Fruit fly (Drosophila melanogaster) whole organism, embryonic: ENCODE results near the gene HIP-R.

Experiments
- Blimp-1 ChIP-seq: fragments of 200-800 bp; sonication (Bioruptor generic); optimal IDR thresholded peaks from 3 replicates; lab custom pipeline; 2018; ENCODE audit warnings: missing biosample characterization, missing genetic modification characterization, mild to moderate bottlenecking, moderate library complexity, missing genetic modification reagents
- BtbVII ChIP-seq: fragments of 200-800 bp; sonication (Bioruptor generic); optimal IDR thresholded peaks from 3 replicates; lab custom pipeline; 2017; ENCODE audit warnings: missing biosample characterization, mild to moderate bottlenecking, missing genetic modification characterization
- CG10543 ChIP-seq: fragments of 200-800 bp; sonication (Bioruptor generic); optimal IDR thresholded peaks from 3 replicates; lab custom pipeline; 2017; ENCODE audit warnings: missing biosample characterization, mild to moderate bottlenecking, missing genetic modification characterization, moderate library complexity
- CG11504 ChIP-seq: fragments of 200-800 bp; sonication (Bioruptor generic); optimal IDR thresholded peaks from 3 replicates; lab custom pipeline; 2019; ENCODE audit warnings: missing biosample characterization, mild to moderate bottlenecking, missing genetic modification characterization, moderate library complexity
- CG13624 ChIP-seq: fragments of 200-800 bp; sonication (Bioruptor generic); optimal IDR thresholded peaks from 2 replicates; lab custom pipeline; 2016; ENCODE audit warnings: missing biosample characterization, missing genetic modification characterization
- CG15479 ChIP-seq: fragments of 200-800 bp; sonication (Bioruptor generic); optimal IDR thresholded peaks from 3 replicates; lab custom pipeline; 2019; ENCODE audit warnings: missing biosample characterization, mild to moderate bottlenecking, missing genetic modification characterization, moderate library complexity
- CG17385 ChIP-seq: fragments of 200-800 bp; sonication (Bioruptor generic); optimal IDR thresholded peaks from 3 replicates; lab custom pipeline; 2018; ENCODE audit warnings: missing biosample characterization, mild to moderate bottlenecking, missing genetic modification characterization
- CG17568 ChIP-seq: fragments of 200-800 bp; sonication (Bioruptor generic); optimal IDR thresholded peaks from 2 replicates; lab custom pipeline; 2018; ENCODE audit warnings: missing biosample characterization, mild to moderate bottlenecking, missing genetic modification characterization, moderate library complexity
- CG31224 ChIP-seq: fragments of 200-800 bp; sonication (Bioruptor generic); IDR thresholded peaks from 2 replicates; pipeline ENCODE4 v1.3.6; 2022; ENCODE audit warnings: missing biosample characterization, missing genetic modification characterization
- CG31365 ChIP-seq: fragments of 200-800 bp; sonication (Bioruptor generic); optimal IDR thresholded peaks from 2 replicates; lab custom pipeline; 2018; ENCODE audit warnings: missing biosample characterization, mild to moderate bottlenecking, missing genetic modification characterization
- CG34376 ChIP-seq: fragments of 200-800 bp; sonication (Bioruptor generic); optimal IDR thresholded peaks from 2 replicates; lab custom pipeline; 2018; ENCODE audit warnings: missing biosample characterization, mild to moderate bottlenecking, missing genetic modification characterization
- CG34422 ChIP-seq: fragments of 200-800 bp; sonication (Bioruptor generic); IDR thresholded peaks from 3 replicates; pipeline ENCODE4 v1.3.6; 2022; ENCODE audit warnings: missing biosample characterization, missing genetic modification characterization
- CG8765 ChIP-seq: fragments of 200-800 bp; sonication (Bioruptor generic); IDR thresholded peaks from 2 replicates; pipeline ENCODE4 v1.3.6; 2022; ENCODE audit warnings: missing biosample characterization, missing genetic modification characterization
- CG8924 ChIP-seq: fragments of 200-800 bp; optimal IDR thresholded peaks from 3 replicates; lab custom pipeline; 2019; ENCODE audit warnings: missing biosample characterization, mild to moderate bottlenecking, missing genetic modification characterization, moderate library complexity
- CG9437 ChIP-seq: fragments of 200-800 bp; sonication (Bioruptor generic); optimal IDR thresholded peaks from 2 replicates; lab custom pipeline; 2018; ENCODE audit warnings: missing biosample characterization, mild to moderate bottlenecking, missing genetic modification characterization
- D19A ChIP-seq: fragments of 200-800 bp; optimal IDR thresholded peaks from 3 replicates; lab custom pipeline; 2019; ENCODE audit warnings: missing biosample characterization, mild to moderate bottlenecking, missing genetic modification characterization, moderate library complexity
- Dbx ChIP-seq: fragments of 200-800 bp; sonication (Bioruptor generic); IDR thresholded peaks from 3 replicates; pipeline ENCODE4 v1.3.6; 2022; ENCODE audit warnings: missing biosample characterization, missing genetic modification characterization
- Deaf1 ChIP-seq: fragments of 200-800 bp; optimal IDR thresholded peaks from 3 replicates; lab custom pipeline; 2019; ENCODE audit warnings: missing biosample characterization, mild to moderate bottlenecking, missing genetic modification characterization, moderate library complexity
- Dek ChIP-seq: fragments of 200-800 bp; sonication (Bioruptor generic); optimal IDR thresholded peaks from 3 replicates; lab custom pipeline; 2019; ENCODE audit warnings: missing biosample characterization, mild to moderate bottlenecking, missing genetic modification characterization, moderate library complexity
- Drgx ChIP-seq: fragments of 200-800 bp; sonication (Bioruptor generic); IDR thresholded peaks from 2 replicates; pipeline ENCODE4 v1.3.6; 2022; ENCODE audit warnings: missing biosample characterization, missing genetic modification characterization
- Fer1 ChIP-seq: fragments of 200-800 bp; sonication (Bioruptor generic); optimal IDR thresholded peaks from 2 replicates; lab custom pipeline; 2017; ENCODE audit warnings: missing biosample characterization, mild to moderate bottlenecking, missing genetic modification characterization
- Fer3 ChIP-seq: fragments of 200-800 bp; sonication (Bioruptor generic); optimal IDR thresholded peaks from 2 replicates; lab custom pipeline; 2018; ENCODE audit warnings: missing biosample characterization, mild to moderate bottlenecking, missing genetic modification characterization, moderate library complexity
- Hmr ChIP-seq: fragments of 200-800 bp; sonication (Bioruptor generic); optimal IDR thresholded peaks from 3 replicates; lab custom pipeline; 2017; ENCODE audit warnings: mild to moderate bottlenecking, missing biosample characterization, missing genetic modification reagents, missing genetic modification characterization
- Meics ChIP-seq: fragments of 200-800 bp; sonication (Bioruptor generic); optimal IDR thresholded peaks from 2 replicates; lab custom pipeline; 2017; ENCODE audit warnings: missing biosample characterization, mild to moderate bottlenecking, missing genetic modification characterization
- NFAT ChIP-seq: fragments of 200-800 bp; sonication (Bioruptor generic); IDR thresholded peaks from 2 replicates; pipeline ENCODE4 v1.3.6; 2022; ENCODE audit warnings: missing biosample characterization, missing genetic modification characterization
- Nf-YC ChIP-seq: fragments of 200-800 bp; optimal IDR thresholded peaks from 3 replicates; lab custom pipeline; 2019; ENCODE audit warnings: missing biosample characterization, mild to moderate bottlenecking, missing genetic modification characterization, moderate library complexity
- Side ChIP-seq: fragments of 200-800 bp; sonication (Bioruptor generic); optimal IDR thresholded peaks from 2 replicates; lab custom pipeline; 2016; ENCODE audit warnings: missing biosample characterization, missing genetic modification characterization
- abd-A ChIP-seq: fragments of 200-800 bp; sonication (Bioruptor generic); optimal IDR thresholded peaks from 3 replicates; lab custom pipeline; 2019; ENCODE audit warnings: missing biosample characterization, mild to moderate bottlenecking, missing genetic modification characterization, moderate library complexity
- ac ChIP-seq: fragments of 200-800 bp; sonication (Bioruptor generic); optimal IDR thresholded peaks from 3 replicates; lab custom pipeline; 2017; ENCODE audit warnings: missing biosample characterization, mild to moderate bottlenecking, missing genetic modification characterization
- bab2 ChIP-seq: fragments of 200-800 bp; sonication (Bioruptor generic); optimal IDR thresholded peaks from 2 replicates; lab custom pipeline; 2016; ENCODE audit warnings: missing biosample characterization, missing genetic modification characterization
- caup ChIP-seq: fragments of 200-800 bp; sonication (Bioruptor generic); optimal IDR thresholded peaks from 3 replicates; lab custom pipeline; 2017; ENCODE audit warnings: missing biosample characterization, mild to moderate bottlenecking, missing genetic modification characterization, moderate library complexity; ENCODE audit not compliant: severe bottlenecking
- chm ChIP-seq: fragments of 200-800 bp; sonication (Bioruptor generic); IDR thresholded peaks from 2 replicates; pipeline ENCODE4 v1.3.6; 2022; ENCODE audit warnings: missing biosample characterization, missing genetic modification characterization
- dimm ChIP-seq: fragments of 200-800 bp; sonication (Bioruptor generic); IDR thresholded peaks from 2 replicates; pipeline ENCODE4 v1.3.6; 2022; ENCODE audit warnings: missing biosample characterization, missing genetic modification characterization
- dm ChIP-seq: fragments of 200-800 bp; sonication (Bioruptor generic); optimal IDR thresholded peaks from 3 replicates; lab custom pipeline; 2016; ENCODE audit warnings: missing biosample characterization, missing genetic modification characterization
- dysf ChIP-seq: fragments of 200-800 bp; sonication (Bioruptor generic); IDR thresholded peaks from 3 replicates; pipeline ENCODE4 v1.3.6; 2022; ENCODE audit warnings: missing biosample characterization, missing genetic modification characterization
- gce ChIP-seq: fragments of 200-800 bp; sonication (Bioruptor generic); IDR thresholded peaks from 3 replicates; pipeline ENCODE4 v1.3.6; 2022; ENCODE audit warnings: missing biosample characterization, missing genetic modification characterization
- hb ChIP-seq: fragments of 200-800 bp; sonication (Bioruptor generic); IDR thresholded peaks from 3 replicates; pipeline ENCODE4 v1.3.6; 2022; ENCODE audit warnings: missing biosample characterization, missing genetic modification characterization; ENCODE audit not compliant: partially characterized antibody
- klu ChIP-seq: fragments of 200-800 bp; sonication (Bioruptor generic); IDR thresholded peaks from 2 replicates; pipeline ENCODE4 v1.3.6; 2022; ENCODE audit warnings: missing biosample characterization, missing genetic modification characterization
- lbe ChIP-seq: fragments of 200-800 bp; sonication (Bioruptor generic); optimal IDR thresholded peaks from 2 replicates; lab custom pipeline; 2016; ENCODE audit warnings: missing biosample characterization, mild to moderate bottlenecking, missing genetic modification characterization
- onecut ChIP-seq: fragments of 200-800 bp; sonication (Bioruptor generic); IDR thresholded peaks from 2 replicates; pipeline ENCODE4 v1.3.6; 2022; ENCODE audit warnings: missing biosample characterization, missing genetic modification characterization
- otp ChIP-seq: fragments of 200-800 bp; sonication (Bioruptor generic); IDR thresholded peaks from 3 replicates; pipeline ENCODE4, ENCODE4 v1.3.6; 2022; ENCODE audit warnings: missing biosample characterization, missing genetic modification characterization
- p53 ChIP-seq: fragments of 200-800 bp; sonication (Bioruptor generic); optimal IDR thresholded peaks from 2 replicates; lab custom pipeline; 2016; ENCODE audit warnings: missing biosample characterization, missing genetic modification characterization
- pb ChIP-seq: fragments of 200-800 bp; sonication (Bioruptor generic); optimal IDR thresholded peaks from 3 replicates; lab custom pipeline; 2016; ENCODE audit warnings: missing biosample characterization, missing genetic modification characterization
- pros ChIP-seq: fragments of 200-800 bp; sonication (Bioruptor generic); optimal IDR thresholded peaks from 3 replicates; lab custom pipeline; 2019; ENCODE audit warnings: missing biosample characterization, mild to moderate bottlenecking, missing genetic modification characterization, moderate library complexity
- psq ChIP-seq: fragments of 200-800 bp; sonication (Bioruptor generic); optimal IDR thresholded peaks from 2 replicates; lab custom pipeline; 2017; ENCODE audit warnings: missing biosample characterization, missing genetic modification characterization
- sens ChIP-seq: fragments of 200-800 bp; sonication (Bioruptor generic); peaks from one replicate; lab custom pipeline; 2016; ENCODE audit warnings: missing biosample characterization, missing genetic modification characterization
- sug ChIP-seq: fragments of 200-800 bp; optimal IDR thresholded peaks from 2 replicates; lab custom pipeline; 2019; ENCODE audit warnings: missing biosample characterization, mild to moderate bottlenecking, missing genetic modification characterization, moderate library complexity
- tap ChIP-seq: fragments of 200-800 bp; optimal IDR thresholded peaks from 3 replicates; lab custom pipeline; 2019; ENCODE audit warnings: missing biosample characterization, mild to moderate bottlenecking, missing genetic modification characterization, moderate library complexity
- yki ChIP-seq: fragments of >200 bp; optimal IDR thresholded peaks from 3 replicates; lab custom pipeline; 2018

Gene HIP-R

DNA sequence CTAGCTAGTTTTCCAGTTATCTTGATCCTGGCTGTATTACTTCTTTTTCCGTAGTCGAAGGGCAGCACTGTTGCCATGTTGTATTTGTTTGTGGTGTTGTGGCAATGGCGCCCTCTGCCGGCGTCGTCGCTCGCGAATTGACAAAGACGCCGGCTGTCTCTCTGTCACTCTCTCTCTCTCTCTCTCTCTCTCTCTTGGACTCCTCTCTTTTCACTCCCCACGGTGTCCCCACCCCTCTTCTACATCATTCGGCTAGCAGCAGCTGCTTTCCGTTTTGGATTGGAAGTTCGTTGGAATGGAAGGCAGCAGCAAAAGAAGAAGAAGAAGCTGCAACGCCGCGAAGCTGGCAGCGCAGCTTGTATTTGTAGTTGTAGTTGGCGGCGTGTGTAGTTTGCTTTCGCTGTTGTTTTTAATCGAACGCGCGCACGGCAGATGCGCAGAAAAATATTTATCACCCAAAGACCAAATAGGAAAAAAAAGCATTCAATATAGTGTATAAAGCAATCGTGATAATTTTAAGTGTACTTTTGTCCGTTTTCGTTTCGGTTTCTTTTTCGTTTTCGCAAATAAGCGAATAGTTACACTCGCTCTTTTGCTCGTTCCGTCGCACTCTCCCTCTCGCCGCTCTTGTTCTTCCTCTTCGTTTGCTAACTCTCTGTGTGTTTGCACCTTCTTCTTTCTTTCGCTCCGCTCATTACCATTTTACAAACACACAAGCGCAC lies 9.9 kb upstream of the HIP-R start (continued):
- TF ChIP-seq CG11504 (tag; lab: Kevin White, UChicago) (no peak), otp (GFP tag; lab: Robert Waterston, UW) (peak; percentile 53; the same call in 1 of the 3 replicates), chm (0 out of 2 replicates have a peak, but pooled peaks have one; percentile 6), Deaf1 (tag; lab: Kevin White, UChicago) (peak; percentile 83), CG17568 (GFP tag; lab: Kevin White, UChicago) (peak; percentile 42), Side (GFP tag; lab: Kevin White, UChicago) (peak; percentile 48), sens (GFP tag; lab: Kevin White, UChicago) (peak; percentile 79), CG8765 (GFP tag; lab: Robert Waterston, UW) (peak; percentile 63; the same call in 1 of the 2 replicates), gce (GFP tag; lab: Robert Waterston, UW) (peak; percentile 27; the same call in 1 of the 3 replicates), CG34422 (GFP tag; lab: Robert Waterston, UW) (peak; percentile 54; the same call in 1 of the 3 replicates), Nf-YC (peak; percentile 32), Dek (tag; lab: Kevin White, UChicago) (peak; percentile 27), Fer3 (tag; lab: Kevin White, UChicago) (no peak), lbe (GFP tag; lab: Kevin White, UChicago) (no peak), CG10543 (GFP tag; lab: Kevin White, UChicago) (peak; percentile 31), sug (tag; lab: Kevin White, UChicago) (peak; percentile 29), CG17385 (GFP tag; lab: Kevin White, UChicago) (peak; percentile 96), abd-A (tag; lab: Kevin White, UChicago) (peak; percentile 18), Meics (peak; percentile 33), dimm (GFP tag; lab: Robert Waterston, UW) (no peak), Blimp-1 (GFP tag; lab: Kevin White, UChicago) (no peak), dm (GFP tag; lab: Kevin White, UChicago) (peak; percentile 23), caup (GFP tag; lab: Kevin White, UChicago) (peak; percentile 8), NFAT (GFP tag; lab: Robert Waterston, UW) (peak; percentile 2; the same call in 1 of the 2 replicates), D19A (tag; lab: Kevin White, UChicago) (peak; percentile 7), CG15479 (peak; percentile 20), CG13624 (peak; percentile 27), bab2 (no peak), dysf (GFP tag; lab: Robert Waterston, UW) (0 out of 3 replicates have a peak, but pooled peaks have one; percentile 29), CG31224 (GFP tag; lab: Robert Waterston, UW) (0 out of 2 replicates have a peak, but pooled peaks have one; percentile 9), CG34376 (peak; percentile 8), CG9437 (GFP tag; lab: Kevin White, UChicago) (no peak), pros (peak; percentile 91), onecut (GFP tag; lab: Robert Waterston, UW) (0 out of 2 replicates have a peak, but pooled peaks have one; percentile 21), BtbVII (GFP tag; lab: Kevin White, UChicago) (peak; percentile 2), CG31365 (tag; lab: Kevin White, UChicago) (peak; percentile 1), hb (no peak), ac (GFP tag; lab: Kevin White, UChicago) (peak; percentile 76), tap (peak; percentile 29), psq (GFP tag; lab: Kevin White, UChicago) (peak; percentile 75), Drgx (GFP tag; lab: Robert Waterston, UW) (peak; percentile 61; the same call in 1 of the 2 replicates), Fer1 (GFP tag; lab: Kevin White, UChicago) (peak; percentile 23), Hmr (GFP tag; lab: Kevin White, UChicago) (peak; percentile 57), Dbx (GFP tag; lab: Robert Waterston, UW) (peak; percentile 41; the same call in 1 of the 3 replicates), klu (GFP tag; lab: Robert Waterston, UW) (no peak), yki (lab: Kevin White, UChicago) (peak; percentile 77), p53 (peak; percentile 29), CG8924 (tag; lab: Kevin White, UChicago) (peak; percentile 2), pb (GFP tag; lab: Kevin White, UChicago) (peak; percentile 26)
